Worm (Caenorhabditis elegans) whole organism, young adult: ENCODE data around the gene moe-3.

Source experiments
- B0019.2 ChIP-seq: fragments of 200-800 bp; sonication (Bioruptor generic); conservative IDR thresholded peaks from 2 replicates; pipeline ENCODE4 v1.3.6; 2022; ENCODE audit warnings: missing genetic modification reagents, missing genetic modification characterization, missing compliant biosample characterization
- F39B2.1 ChIP-seq: fragments of 200-800 bp; sonication (Bioruptor generic); IDR thresholded peaks from 2 replicates; pipeline ENCODE4 v1.3.6; 2022; ENCODE audit warnings: missing genetic modification reagents, missing genetic modification characterization, missing compliant biosample characterization
- ceh-27 ChIP-seq: fragments of 200-800 bp; sonication (Bioruptor generic); optimal IDR thresholded peaks from 2 replicates; lab custom pipeline; 2018; ENCODE audit warnings: mild to moderate bottlenecking, missing genetic modification characterization, moderate library complexity, missing compliant biosample characterization
- ekl-4 ChIP-seq: fragments of 200-800 bp; sonication (Bioruptor generic); IDR thresholded peaks from 2 replicates; pipeline ENCODE4 v1.3.6; 2022; ENCODE audit warnings: missing genetic modification reagents, missing genetic modification characterization, missing compliant biosample characterization
- lsy-27 ChIP-seq: sonication (generic microtip); optimal IDR thresholded peaks from 2 replicates; lab custom pipeline; 2017; ENCODE audit warnings: missing genetic modification characterization, mild to moderate bottlenecking, missing compliant biosample characterization, antibody characterized with exemption, missing genotype, borderline replicate concordance; ENCODE audit not compliant: insufficient read depth
- mxl-1 ChIP-seq: sonication (generic microtip); optimal IDR thresholded peaks from 2 replicates; lab custom pipeline; 2016; ENCODE audit warnings: missing genetic modification characterization, missing compliant biosample characterization
- nfya-2 ChIP-seq: fragments of 200-800 bp; sonication (Bioruptor generic); IDR thresholded peaks from 2 replicates; pipeline ENCODE4 v1.3.6; 2022; ENCODE audit warnings: missing genetic modification reagents, missing genetic modification characterization, missing compliant biosample characterization
- nhr-179 ChIP-seq: sonication (generic microtip); optimal IDR thresholded peaks from 2 replicates; lab custom pipeline; 2016; ENCODE audit warnings: mild to moderate bottlenecking, missing genetic modification characterization, missing compliant biosample characterization
- nhr-90 ChIP-seq: sonication (generic microtip); optimal IDR thresholded peaks from 2 replicates; lab custom pipeline; 2016; ENCODE audit warnings: missing genotype, mild to moderate bottlenecking, missing genetic modification characterization, missing compliant biosample characterization

DNA sequence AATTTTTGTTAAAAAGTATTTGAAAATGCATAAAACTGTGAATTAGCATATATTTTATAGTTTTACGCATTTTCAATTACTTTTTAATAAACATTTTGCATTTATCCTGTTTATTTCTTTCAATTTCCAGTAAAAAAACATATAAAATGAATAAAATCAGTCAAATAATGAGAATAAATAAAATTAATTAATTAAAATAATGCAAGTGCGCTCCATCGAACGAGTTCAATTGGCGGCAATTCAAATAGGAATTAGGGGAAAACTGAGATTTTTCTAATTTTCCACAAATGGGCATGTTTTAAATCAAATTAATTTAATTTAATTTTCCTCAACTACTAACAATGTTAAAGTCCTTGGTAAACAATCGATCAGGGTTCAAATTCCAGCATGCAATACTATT is 9.5 kb downstream of the moe-3 start:
- no peak for TF ChIP-seq F39B2.1 (GFP tag; lab: Robert Waterston, UW)
- TF ChIP-seq ceh-27 (GFP tag; lab: Kevin White, UChicago): no peak
- TF ChIP-seq ekl-4 (GFP tag; lab: Robert Waterston, UW): no peak
- TF ChIP-seq lsy-27: no peak
- TF ChIP-seq mxl-1 (tag; lab: Kevin White, UChicago): no peak
- TF ChIP-seq nfya-2 (GFP tag; lab: Robert Waterston, UW): no peak
- TF ChIP-seq nhr-179 (tag; lab: Kevin White, UChicago): no peak
- TF ChIP-seq B0019.2 (GFP tag; lab: Robert Waterston, UW): no peak
- TF ChIP-seq nhr-90 (tag; lab: Kevin White, UChicago): no peak
